Worm (Caenorhabditis elegans) whole organism, L3 larva: ENCODE data around the gene nhr-100.

Source experiments
- ZK546.5 ChIP-seq: sonication (generic microtip); optimal IDR thresholded peaks from 2 replicates; lab custom pipeline; 2017; ENCODE audit warnings: missing biosample characterization, missing genetic modification characterization
- ama-1 ChIP-seq: fragments of 150-350 bp; optimal IDR thresholded peaks from 2 replicates; lab custom pipeline; 2018
- egl-27 ChIP-seq: sonication (generic microtip); optimal IDR thresholded peaks from 4 replicates; lab custom pipeline; 2017; ENCODE audit warnings: missing biosample characterization, missing genetic modification reagents, missing genetic modification characterization
- fos-1 ChIP-seq: fragments of 150-350 bp; optimal IDR thresholded peaks from 2 replicates; lab custom pipeline; 2014; ENCODE audit warnings: missing biosample characterization, missing genetic modification characterization
- nhr-237 ChIP-seq: fragments of 150-350 bp; optimal IDR thresholded peaks from 2 replicates; lab custom pipeline; 2014; ENCODE audit warnings: missing biosample characterization, missing genetic modification characterization
- nhr-67 ChIP-seq: fragments of 150-350 bp; optimal IDR thresholded peaks from 2 replicates; lab custom pipeline; 2014; ENCODE audit warnings: missing biosample characterization, missing genetic modification characterization
- pha-4 ChIP-seq: fragments of 150-350 bp; optimal IDR thresholded peaks from 2 replicates; lab custom pipeline; 2014; ENCODE audit warnings: missing biosample characterization, missing genetic modification reagents, missing genetic modification characterization
- zag-1 ChIP-seq: fragments of 150-350 bp; optimal IDR thresholded peaks from 2 replicates; lab custom pipeline; 2014; ENCODE audit warnings: missing biosample characterization, missing genetic modification characterization
- ztf-11 ChIP-seq: fragments of 150-350 bp; optimal IDR thresholded peaks from 2 replicates; lab custom pipeline; 2014; ENCODE audit warnings: missing biosample characterization, missing genetic modification characterization

- TF ChIP-seq ztf-11 (tag; lab: Kevin White, UChicago) (no peak), ama-1 (no peak), nhr-237 (tag; lab: Kevin White, UChicago) (no peak), egl-27 (tag; lab: Kevin White, UChicago) (no peak), zag-1 (tag; lab: Kevin White, UChicago) (no peak), fos-1 (tag; lab: Kevin White, UChicago) (no peak), pha-4 (tag; lab: Kevin White, UChicago) (peak; percentile 22), ZK546.5 (tag; lab: Kevin White, UChicago) (no peak), nhr-67 (tag; lab: Kevin White, UChicago) (no peak)
Observed at ce11 chrIV:9699062-9699461, 29.4 kb upstream of the nhr-100 start.
